Worm (Caenorhabditis elegans) whole organism, L1 larva: ENCODE measurements around the gene srx-21.

Experiments
- C04F5.9 ChIP-seq: sonication (generic microtip); optimal IDR thresholded peaks from 2 replicates; lab custom pipeline; 2016; ENCODE audit warnings: missing genetic modification characterization, missing compliant biosample characterization
- C16A3.4 ChIP-seq: fragments of 150-350 bp; optimal IDR thresholded peaks from 2 replicates; lab custom pipeline; 2014; ENCODE audit warnings: missing biosample characterization, missing genetic modification characterization
- F16B12.6 ChIP-seq: fragments of 150-350 bp; optimal IDR thresholded peaks from 2 replicates; lab custom pipeline; 2014; ENCODE audit warnings: missing biosample characterization, missing genetic modification characterization
- Y116A8C.19 ChIP-seq: sonication (generic microtip); optimal IDR thresholded peaks from 2 replicates; lab custom pipeline; 2016; ENCODE audit warnings: missing compliant biosample characterization, missing genetic modification characterization, borderline replicate concordance
- aly-2 ChIP-seq: fragments of 150-350 bp; optimal IDR thresholded peaks from 2 replicates; lab custom pipeline; 2014; ENCODE audit warnings: missing biosample characterization, missing genetic modification characterization
- ama-1 ChIP-seq: fragments of 150-350 bp; optimal IDR thresholded peaks from 2 replicates; lab custom pipeline; 2014
- ceh-63 ChIP-seq: fragments of 200-800 bp; sonication (Bioruptor generic); optimal IDR thresholded peaks from 2 replicates; lab custom pipeline; 2018; ENCODE audit warnings: mild to moderate bottlenecking, missing genetic modification characterization, missing compliant biosample characterization
- ceh-88 ChIP-seq: fragments of 200-800 bp; sonication (Bioruptor generic); IDR thresholded peaks from 2 replicates; pipeline ENCODE4 v1.3.6; 2022; ENCODE audit warnings: missing genetic modification characterization, missing compliant biosample characterization
- ceh-90 ChIP-seq: sonication (generic microtip); optimal IDR thresholded peaks from 2 replicates; lab custom pipeline; 2016; ENCODE audit warnings: missing genetic modification characterization, missing compliant biosample characterization
- dpl-1 ChIP-seq, 3 experiments: fragments of 150-350 bp in 2 of 3; sonication (generic microtip) in 1 of 3; optimal IDR thresholded peaks; 2 replicates each; lab custom pipeline; 2014 to 2017; ENCODE audit warnings: missing biosample characterization in 3 of 3, missing genetic modification characterization in 3 of 3, missing genetic modification reagents in 3 of 3
- dsc-1 ChIP-seq: sonication (generic microtip); optimal IDR thresholded peaks from 2 replicates; lab custom pipeline; 2016; ENCODE audit warnings: mild to moderate bottlenecking, missing genetic modification characterization, missing compliant biosample characterization
- efl-1 ChIP-seq, 4 experiments: fragments of 150-350 bp; optimal IDR thresholded peaks in 3 of 4; peaks in 1 of 4; 1 replicate in 1 of 4; 2 replicates in 3 of 4; lab custom pipeline; 2014; ENCODE audit warnings: missing biosample characterization in 2 of 4, missing genetic modification characterization in 2 of 4, missing genetic modification reagents in 2 of 4
- egl-13 ChIP-seq: sonication (generic microtip); optimal IDR thresholded peaks from 2 replicates; lab custom pipeline; 2016; ENCODE audit warnings: missing genotype, missing genetic modification reagents, missing genetic modification characterization, missing compliant biosample characterization
- elt-2 ChIP-seq: sonication (generic microtip); optimal IDR thresholded peaks from 2 replicates; lab custom pipeline; 2016; ENCODE audit warnings: missing genetic modification characterization, mild to moderate bottlenecking, inconsistent platforms, missing compliant biosample characterization, missing genetic modification reagents
- fkh-10 ChIP-seq: sonication (generic microtip); optimal IDR thresholded peaks from 2 replicates; lab custom pipeline; 2017; ENCODE audit warnings: missing biosample characterization, missing genetic modification reagents, missing genetic modification characterization
- fkh-4 ChIP-seq: sonication (generic microtip); optimal IDR thresholded peaks from 2 replicates; lab custom pipeline; 2016; ENCODE audit warnings: missing compliant biosample characterization, missing genetic modification characterization, borderline replicate concordance
- fkh-8 ChIP-seq: sonication (generic microtip); optimal IDR thresholded peaks from 2 replicates; lab custom pipeline; 2016; ENCODE audit warnings: mild to moderate bottlenecking, missing genetic modification characterization, missing compliant biosample characterization
- hpl-2 ChIP-seq: fragments of 150-350 bp; optimal IDR thresholded peaks from 2 replicates; lab custom pipeline; 2014; ENCODE audit warnings: missing biosample characterization, missing genetic modification reagents, missing genetic modification characterization
- isw-1 ChIP-seq: fragments of 200-800 bp; sonication (Bioruptor generic); IDR thresholded peaks from 2 replicates; pipeline ENCODE4 v1.3.6; 2022; ENCODE audit warnings: missing genetic modification characterization, missing compliant biosample characterization
- jun-1 ChIP-seq: fragments of 150-350 bp; optimal IDR thresholded peaks from 2 replicates; lab custom pipeline; 2014; ENCODE audit warnings: missing biosample characterization, missing genetic modification reagents, missing genetic modification characterization
- lin-14 ChIP-seq: fragments of 200-800 bp; sonication (Bioruptor generic); optimal IDR thresholded peaks from 2 replicates; lab custom pipeline; 2018; ENCODE audit warnings: mild to moderate bottlenecking, missing genetic modification characterization, moderate library complexity, missing compliant biosample characterization
- lin-15B ChIP-seq: fragments of 150-350 bp; sonication (generic microtip); optimal IDR thresholded peaks from 3 replicates; lab custom pipeline; 2014; ENCODE audit warnings: missing biosample characterization, missing genetic modification characterization
- lsy-2 ChIP-seq, 2 experiments: fragments of 150-350 bp; optimal IDR thresholded peaks; 2 replicates each; lab custom pipeline; 2014; ENCODE audit warnings: missing biosample characterization in 2 of 2, missing genetic modification characterization in 2 of 2
- mab-9 ChIP-seq: fragments of 200-800 bp; sonication (Bioruptor generic); IDR thresholded peaks from 2 replicates; pipeline ENCODE4 v1.3.6; 2022; ENCODE audit warnings: missing genetic modification reagents, missing genetic modification characterization, missing compliant biosample characterization
- mef-2 ChIP-seq: fragments of 150-350 bp; optimal IDR thresholded peaks from 2 replicates; lab custom pipeline; 2014; ENCODE audit warnings: missing biosample characterization, missing genetic modification characterization
- nhr-11 ChIP-seq: fragments of 150-350 bp; optimal IDR thresholded peaks from 2 replicates; lab custom pipeline; 2014; ENCODE audit warnings: missing biosample characterization, missing genetic modification characterization
- nhr-19 ChIP-seq: fragments of 200-800 bp; sonication (Bioruptor generic); conservative IDR thresholded peaks from 2 replicates; pipeline ENCODE4 v1.3.6; 2022; ENCODE audit warnings: missing genetic modification characterization, missing compliant biosample characterization
- nhr-20 ChIP-seq: sonication (generic microtip); optimal IDR thresholded peaks from 2 replicates; lab custom pipeline; 2016; ENCODE audit warnings: mild to moderate bottlenecking, missing genetic modification characterization, missing compliant biosample characterization
- nhr-237 ChIP-seq: fragments of 150-350 bp; optimal IDR thresholded peaks from 2 replicates; lab custom pipeline; 2014; ENCODE audit warnings: missing biosample characterization, missing genetic modification characterization
- nhr-28 ChIP-seq: fragments of 150-350 bp; optimal IDR thresholded peaks from 2 replicates; lab custom pipeline; 2014; ENCODE audit warnings: missing biosample characterization, missing genetic modification characterization
- nhr-47 ChIP-seq: sonication (generic microtip); optimal IDR thresholded peaks from 2 replicates; lab custom pipeline; 2016; ENCODE audit warnings: mild to moderate bottlenecking, missing genetic modification characterization, moderate library complexity, missing compliant biosample characterization
- nhr-71 ChIP-seq: sonication (generic microtip); optimal IDR thresholded peaks from 2 replicates; lab custom pipeline; 2016; ENCODE audit warnings: mild to moderate bottlenecking, missing genetic modification characterization, moderate library complexity, missing compliant biosample characterization
- nhr-76 ChIP-seq: sonication (generic microtip); optimal IDR thresholded peaks from 2 replicates; lab custom pipeline; 2017; ENCODE audit warnings: missing biosample characterization, missing genetic modification characterization
- nhr-84 ChIP-seq: sonication (generic microtip); optimal IDR thresholded peaks from 2 replicates; lab custom pipeline; 2017; ENCODE audit warnings: missing biosample characterization, missing genetic modification characterization
- pag-3 ChIP-seq: sonication (generic microtip); optimal IDR thresholded peaks from 2 replicates; lab custom pipeline; 2017; ENCODE audit warnings: missing genetic modification characterization, mild to moderate bottlenecking, missing compliant biosample characterization, antibody characterized with exemption, borderline replicate concordance; ENCODE audit not compliant: insufficient read depth
- pax-3 ChIP-seq: fragments of 200-800 bp; sonication (Bioruptor generic); optimal IDR thresholded peaks from 2 replicates; lab custom pipeline; 2018; ENCODE audit warnings: mild to moderate bottlenecking, missing genetic modification characterization, moderate library complexity, missing compliant biosample characterization
- pqm-1 ChIP-seq: sonication (generic microtip); optimal IDR thresholded peaks from 3 replicates; lab custom pipeline; 2017; ENCODE audit warnings: missing biosample characterization, missing genetic modification characterization
- snpc-4 ChIP-seq: fragments of 150-350 bp; optimal IDR thresholded peaks from 2 replicates; lab custom pipeline; 2014; ENCODE audit warnings: missing biosample characterization, missing genetic modification characterization
- swsn-7 ChIP-seq: sonication (generic microtip); optimal IDR thresholded peaks from 2 replicates; lab custom pipeline; 2016; ENCODE audit warnings: missing genetic modification characterization, missing compliant biosample characterization
- tlp-1 ChIP-seq: fragments of 150-350 bp; optimal IDR thresholded peaks from 2 replicates; lab custom pipeline; 2014; ENCODE audit warnings: missing biosample characterization, missing genetic modification characterization
- unc-62 ChIP-seq: fragments of 150-350 bp; optimal IDR thresholded peaks from 2 replicates; lab custom pipeline; 2014; ENCODE audit warnings: missing biosample characterization, missing genetic modification reagents, missing genetic modification characterization
- unc-86 ChIP-seq: sonication (generic microtip); optimal IDR thresholded peaks from 2 replicates; lab custom pipeline; 2016; ENCODE audit warnings: missing genetic modification characterization, missing compliant biosample characterization
- unc-98 ChIP-seq: fragments of 200-800 bp; sonication (Bioruptor generic); IDR thresholded peaks from 2 replicates; pipeline ENCODE4 v1.3.6; 2022; ENCODE audit warnings: missing genetic modification characterization, missing compliant biosample characterization
- vab-15 ChIP-seq: sonication (generic microtip); optimal IDR thresholded peaks from 2 replicates; lab custom pipeline; 2017; ENCODE audit warnings: missing genotype, mild to moderate bottlenecking, missing genetic modification characterization, missing compliant biosample characterization
- zag-1 ChIP-seq: fragments of 150-350 bp; optimal IDR thresholded peaks from 2 replicates; lab custom pipeline; 2014; ENCODE audit warnings: missing biosample characterization, missing genetic modification characterization
- zip-4 ChIP-seq: fragments of 200-800 bp; sonication (Bioruptor generic); optimal IDR thresholded peaks from 2 replicates; lab custom pipeline; 2018; ENCODE audit warnings: mild to moderate bottlenecking, missing genetic modification characterization, moderate library complexity, missing compliant biosample characterization
- ztf-11 ChIP-seq, 2 experiments: sonication (generic microtip); optimal IDR thresholded peaks; 2 replicates each; lab custom pipeline; 2016 to 2017; ENCODE audit warnings: missing genetic modification characterization in 2 of 2, missing biosample characterization in 1 of 2, missing compliant biosample characterization in 1 of 2

Gene srx-21

DNA sequence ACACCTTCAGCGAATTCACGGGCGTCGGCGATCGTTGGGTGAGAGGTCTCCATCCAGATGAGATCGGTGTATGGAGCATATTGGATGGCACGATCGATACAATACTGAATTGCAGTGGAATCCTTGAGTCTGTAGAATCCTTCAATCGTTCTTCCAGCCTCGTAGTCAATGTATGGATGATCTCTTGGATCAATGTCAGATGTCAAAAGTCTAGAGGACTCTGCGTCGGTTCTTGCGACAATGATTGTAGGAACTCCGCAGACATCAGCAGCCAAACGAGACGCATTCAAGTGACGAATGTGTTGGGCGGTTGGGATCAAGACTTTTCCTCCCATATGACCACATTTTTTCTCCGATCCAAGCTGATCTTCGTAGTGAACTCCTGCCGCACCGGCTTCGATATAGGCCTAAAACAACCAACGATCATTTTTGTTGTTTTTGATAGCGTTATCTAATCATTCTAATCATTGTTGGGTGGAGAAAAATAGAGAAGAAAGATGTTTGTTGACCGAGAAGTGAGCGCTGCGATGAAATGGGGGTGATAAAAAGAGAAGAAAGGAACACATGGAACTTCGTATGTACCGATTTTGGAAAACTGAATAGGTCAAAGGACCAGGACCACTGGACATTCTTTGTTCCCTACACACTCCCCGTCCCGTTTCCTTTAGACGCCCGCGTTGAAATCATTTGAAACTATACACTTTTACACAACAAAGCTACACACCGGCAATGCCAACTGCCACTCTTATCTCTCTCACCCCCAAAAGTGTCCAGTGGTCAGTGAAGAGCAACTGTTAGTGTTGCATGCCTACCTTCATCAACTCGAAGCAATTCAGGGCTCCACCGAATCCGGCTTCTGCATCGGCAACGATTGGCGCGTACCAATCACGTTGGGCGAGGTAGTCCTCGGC, 50.0 kb downstream of the srx-21 start (continued):
- TF ChIP-seq nhr-11 (tag; lab: Kevin White, UChicago), result no peak
- TF ChIP-seq C16A3.4 (tag; lab: Kevin White, UChicago), result no peak
- TF ChIP-seq swsn-7 (tag; lab: Kevin White, UChicago), result no peak
- TF ChIP-seq nhr-47, result no peak
- TF ChIP-seq pag-3 (tag; lab: Kevin White, UChicago), result no peak
- peak; percentile 7 for TF ChIP-seq nhr-20 (tag; lab: Kevin White, UChicago)
- no peak for TF ChIP-seq mef-2
- no peak for TF ChIP-seq nhr-76 (tag; lab: Kevin White, UChicago)
- TF ChIP-seq lsy-2 (tag; optimal IDR thresholded peaks at IDR 0.05; lab: Kevin White, UChicago), result peak in 1 of 2 experiments; percentile 25
- no peak for TF ChIP-seq fkh-10 (GFP tag; lab: Kevin White, UChicago)
- TF ChIP-seq lin-14 (GFP tag; lab: Kevin White, UChicago), result peak; percentile 31
- no peak for TF ChIP-seq Y116A8C.19 (tag; lab: Kevin White, UChicago)
- no peak for TF ChIP-seq lin-15B
- peak; percentile 22 for TF ChIP-seq pax-3 (tag; lab: Kevin White, UChicago)
- no peak for TF ChIP-seq aly-2
- TF ChIP-seq fkh-8 (tag; lab: Kevin White, UChicago), result no peak
- TF ChIP-seq C04F5.9 (tag; lab: Kevin White, UChicago), result no peak
- TF ChIP-seq zag-1, result no peak
- no peak for TF ChIP-seq ztf-11 (tag; optimal IDR thresholded peaks at IDR 0.05; lab: Kevin White, UChicago)
- TF ChIP-seq elt-2 (tag; lab: Kevin White, UChicago), result peak; percentile 17
- no peak for TF ChIP-seq pqm-1 (tag; lab: Kevin White, UChicago)
- no peak for TF ChIP-seq fkh-4 (tag; lab: Kevin White, UChicago)
- TF ChIP-seq dsc-1 (tag; lab: Kevin White, UChicago), result no peak
- no peak for TF ChIP-seq unc-98 (GFP tag; lab: Robert Waterston, UW)
- no peak for TF ChIP-seq mab-9 (GFP tag; lab: Robert Waterston, UW)
- peak; percentile 53 for TF ChIP-seq nhr-84 (tag; lab: Kevin White, UChicago)
- TF ChIP-seq hpl-2 (GFP tag; lab: Kevin White, UChicago), result no peak
- no peak for TF ChIP-seq efl-1 (optimal IDR thresholded peaks at IDR 0.05; lab: Kevin White, UChicago)
- peak in 1 of 2 experiments; percentile 92 for TF ChIP-seq efl-1 (GFP tag; optimal IDR thresholded peaks at IDR 0.05 in 1 of 2; lab: Kevin White, UChicago)
- TF ChIP-seq vab-15 (tag; lab: Kevin White, UChicago), result no peak
- no peak for TF ChIP-seq jun-1 (tag; lab: Kevin White, UChicago)
- TF ChIP-seq nhr-71 (tag; lab: Kevin White, UChicago), result peak; percentile 50
- no peak for TF ChIP-seq nhr-28 (tag; lab: Kevin White, UChicago)
- TF ChIP-seq egl-13, result no peak
- TF ChIP-seq dpl-1 (GFP tag; optimal IDR thresholded peaks at IDR 0.05; lab: Kevin White, UChicago), result no peak
- no peak for TF ChIP-seq zip-4 (GFP tag; lab: Kevin White, UChicago)
- peak; percentile 79 for TF ChIP-seq ama-1 (lab: Kevin White, UChicago)
- no peak for TF ChIP-seq ceh-63 (GFP tag; lab: Kevin White, UChicago)
- peak; percentile 45 for TF ChIP-seq ceh-88
- TF ChIP-seq nhr-19 (GFP tag; lab: Robert Waterston, UW), result peak; percentile 7
- TF ChIP-seq unc-86 (tag; lab: Kevin White, UChicago), result no peak
- no peak for TF ChIP-seq tlp-1 (tag; lab: Kevin White, UChicago)
- TF ChIP-seq isw-1 (GFP tag; lab: Robert Waterston, UW), result no peak
- no peak for TF ChIP-seq ceh-90 (tag; lab: Kevin White, UChicago)
- no peak for TF ChIP-seq nhr-237 (tag; lab: Kevin White, UChicago)
- TF ChIP-seq unc-62 (GFP tag; lab: Kevin White, UChicago), result no peak
- no peak for TF ChIP-seq F16B12.6 (tag; lab: Kevin White, UChicago)
- no peak for TF ChIP-seq snpc-4 (tag; lab: Kevin White, UChicago)
